Worm (Caenorhabditis elegans): ENCODE results near the gene srbc-24.

- TF ChIP-seq ztf-29 (GFP tag; IDR thresholded peaks at IDR 0.05), result no peak
- no peak for TF ChIP-seq ref-1 (GFP tag; conservative IDR thresholded peaks at IDR 0.05)
- no peak for TF ChIP-seq klf-2 (GFP tag; conservative IDR thresholded peaks at IDR 0.05)
- no peak for TF ChIP-seq cog-1 (tag; optimal IDR thresholded peaks at IDR 0.05)
- no peak for TF ChIP-seq med-1 (GFP tag; optimal IDR thresholded peaks at IDR 0.05; ENCODE audit: insufficient read depth)
- TF ChIP-seq ztf-23 (GFP tag; IDR thresholded peaks at IDR 0.05), result no peak
Observed at ce11 chrV:2177307-2177764, 25.8 kb downstream of the srbc-24 start, which contains the start of gene srbc-17.
